Fruit fly (Drosophila melanogaster): ENCODE measurements around the gene vers.

dm6 chr3L:12149024-12149423, 33.1 kb downstream of the vers start, which contains the start of gene CG32099:
- TF ChIP-seq pad (GFP tag; optimal IDR thresholded peaks at IDR 0.05): no peak
- TF ChIP-seq CG7101 (tag; optimal IDR thresholded peaks at IDR 0.05): no peak
- TF ChIP-seq CG1620 (GFP tag; optimal IDR thresholded peaks at IDR 0.05): no peak
- TF ChIP-seq CG14711 (tag; optimal IDR thresholded peaks at IDR 0.05): peak; percentile 13
- no peak for TF ChIP-seq Clk (GFP tag; optimal IDR thresholded peaks at IDR 0.05)

Data from whole organism, adult.